Worm (Caenorhabditis elegans) whole organism, L2 larva: ENCODE measurements around the gene txt-2.

Experiments
- ama-1 ChIP-seq: fragments of 150-350 bp; optimal IDR thresholded peaks from 2 replicates; lab custom pipeline; 2018; ENCODE audit warnings: inconsistent platforms
- elt-3 ChIP-seq: sonication (generic microtip); optimal IDR thresholded peaks from 2 replicates; lab custom pipeline; 2017; ENCODE audit warnings: missing biosample characterization, missing genetic modification characterization
- nhr-10 ChIP-seq: sonication (generic microtip); optimal IDR thresholded peaks from 2 replicates; lab custom pipeline; 2017; ENCODE audit warnings: missing biosample characterization, missing genetic modification characterization
- nhr-237 ChIP-seq: fragments of 150-350 bp; optimal IDR thresholded peaks from 2 replicates; lab custom pipeline; 2014; ENCODE audit warnings: missing biosample characterization, missing genetic modification characterization
- nhr-6 ChIP-seq: fragments of 150-350 bp; optimal IDR thresholded peaks from 2 replicates; lab custom pipeline; 2014; ENCODE audit warnings: missing biosample characterization, missing genetic modification characterization
- unc-39 ChIP-seq: fragments of 150-350 bp; optimal IDR thresholded peaks from 2 replicates; lab custom pipeline; 2014; ENCODE audit warnings: missing biosample characterization, missing genetic modification characterization
- unc-62 ChIP-seq: fragments of 150-350 bp; optimal IDR thresholded peaks from 2 replicates; lab custom pipeline; 2014; ENCODE audit warnings: missing biosample characterization, missing genetic modification reagents, missing genetic modification characterization

DNA sequence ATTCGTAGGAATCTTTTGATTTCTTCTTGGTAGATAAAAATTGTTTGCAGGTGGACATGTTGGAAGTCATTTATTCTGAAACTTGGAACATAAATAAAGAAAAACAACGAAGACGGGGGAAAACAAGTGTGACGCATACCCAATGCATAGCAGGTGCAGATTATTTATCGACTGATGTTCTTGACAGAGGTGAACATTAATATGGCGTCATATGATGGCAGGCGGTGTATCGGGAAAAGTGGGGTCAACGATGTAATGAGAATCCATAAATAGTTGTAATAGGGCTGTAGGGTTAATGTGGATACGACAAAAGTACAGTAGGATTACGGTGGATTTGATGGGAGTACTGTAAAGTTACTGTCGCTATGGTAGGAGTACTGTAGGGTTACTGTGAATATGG lies at the start of gene txt-2:
- TF ChIP-seq nhr-237 (tag; lab: Kevin White, UChicago) = no peak
- TF ChIP-seq unc-62 (GFP tag; lab: Kevin White, UChicago) = no peak
- TF ChIP-seq ama-1 (lab: Kevin White, UChicago) = no peak
- TF ChIP-seq nhr-10 (tag; lab: Kevin White, UChicago) = no peak
- TF ChIP-seq nhr-6 = no peak
- no peak for TF ChIP-seq elt-3 (tag; lab: Kevin White, UChicago)
- TF ChIP-seq unc-39 (tag; lab: Kevin White, UChicago) = no peak
